Worm (Caenorhabditis elegans): Measurements from ENCODE around the gene msp-79.

The msp-79 gene

ce11 chrIV:9739001-9739400 lies 28.0 kb downstream of the msp-79 start:
- TF ChIP-seq unc-62 (GFP tag; optimal IDR thresholded peaks at IDR 0.05), result no peak

- TF ChIP-seq unc-62 (GFP tag; optimal IDR thresholded peaks at IDR 0.05), result no peak
These were observed 28.8 kb downstream of the msp-79 start, which contains the start of gene C28D4.10 for ce11 chrIV:9738194-9738593. Gene C28D4.10, plus strand, starts transcription at chrIV:9738494.

- TF ChIP-seq unc-62 (GFP tag; optimal IDR thresholded peaks at IDR 0.05), result no peak
These were observed 29.7 kb downstream of the msp-79 start, which contains the start of gene cka-1 for ce11 chrIV:9737204-9737790. Gene cka-1, minus strand, starts transcription at chrIV:9737621.

DNA sequence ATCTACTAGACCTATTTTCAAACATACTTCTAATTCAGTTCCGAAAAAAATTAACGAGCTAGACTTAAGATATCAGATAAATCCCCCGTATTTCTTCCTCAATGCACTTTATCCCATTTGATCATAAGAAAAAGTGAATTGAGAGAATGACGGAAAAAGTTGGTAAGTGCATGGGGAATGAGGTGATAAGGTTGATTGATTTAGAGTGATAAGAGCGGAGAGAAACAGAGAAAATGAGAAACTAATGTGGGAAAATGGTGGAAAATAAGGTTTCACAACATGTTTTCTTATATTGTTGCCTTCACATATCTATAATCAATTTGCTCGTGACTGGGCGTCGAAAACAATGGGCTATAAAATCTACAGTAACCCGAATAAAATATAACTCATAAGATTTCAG lies 31.2 kb downstream of the msp-79 start:
- TF ChIP-seq unc-62 (GFP tag; optimal IDR thresholded peaks at IDR 0.05), result no peak

- TF ChIP-seq unc-62 (GFP tag; optimal IDR thresholded peaks at IDR 0.05), result no peak
These were observed 32.1 kb downstream of the msp-79 start for ce11 chrIV:9734861-9735260.

- TF ChIP-seq unc-62 (GFP tag; optimal IDR thresholded peaks at IDR 0.05), result no peak
These were observed 33.0 kb downstream of the msp-79 start for ce11 chrIV:9733904-9734303.

DNA sequence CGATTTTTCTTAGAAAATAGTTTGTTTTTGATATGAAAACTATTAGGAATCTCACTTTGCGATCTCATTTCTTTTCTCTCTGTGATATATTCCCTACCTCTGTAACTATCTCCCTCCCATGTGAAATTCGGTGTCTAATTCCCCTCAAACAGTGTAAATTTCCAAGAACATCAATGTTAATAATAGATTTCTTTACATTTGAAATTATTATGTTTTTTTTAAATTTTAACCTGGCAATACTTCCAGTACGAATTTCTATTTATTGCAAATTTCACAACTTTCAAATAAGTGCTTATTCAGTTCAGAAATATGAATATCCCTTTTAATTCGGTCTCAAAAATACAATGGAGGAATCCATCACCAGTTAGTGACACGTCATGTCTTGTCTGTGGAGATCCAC lies 38.6 kb downstream of the msp-79 start, which contains the start of gene nhr-100:
nhr-100 (plus strand) TSS at position 301 of the 400 bp plus-strand sequence.
- no peak for TF ChIP-seq unc-62 (GFP tag; optimal IDR thresholded peaks at IDR 0.05)

DNA sequence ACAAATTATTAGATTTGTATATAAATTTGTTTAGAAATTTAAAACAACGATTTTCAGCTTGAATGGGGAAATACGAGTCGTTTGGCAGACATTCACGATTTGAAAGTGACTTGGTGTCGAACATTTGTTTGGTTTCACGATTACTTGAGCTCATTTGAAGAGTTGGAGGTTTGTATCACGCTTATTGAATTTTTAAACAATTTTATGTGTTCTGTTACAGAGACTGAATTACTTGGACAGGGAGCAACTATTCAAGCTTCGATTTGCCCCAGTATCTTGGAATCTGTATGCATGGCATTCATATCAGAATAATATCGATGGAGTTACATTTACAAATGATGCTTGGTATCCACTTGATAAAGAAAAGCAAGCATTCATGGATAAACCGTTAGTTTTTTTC lies 39.7 kb downstream of the msp-79 start:
- no peak for TF ChIP-seq unc-62 (GFP tag; optimal IDR thresholded peaks at IDR 0.05)

DNA sequence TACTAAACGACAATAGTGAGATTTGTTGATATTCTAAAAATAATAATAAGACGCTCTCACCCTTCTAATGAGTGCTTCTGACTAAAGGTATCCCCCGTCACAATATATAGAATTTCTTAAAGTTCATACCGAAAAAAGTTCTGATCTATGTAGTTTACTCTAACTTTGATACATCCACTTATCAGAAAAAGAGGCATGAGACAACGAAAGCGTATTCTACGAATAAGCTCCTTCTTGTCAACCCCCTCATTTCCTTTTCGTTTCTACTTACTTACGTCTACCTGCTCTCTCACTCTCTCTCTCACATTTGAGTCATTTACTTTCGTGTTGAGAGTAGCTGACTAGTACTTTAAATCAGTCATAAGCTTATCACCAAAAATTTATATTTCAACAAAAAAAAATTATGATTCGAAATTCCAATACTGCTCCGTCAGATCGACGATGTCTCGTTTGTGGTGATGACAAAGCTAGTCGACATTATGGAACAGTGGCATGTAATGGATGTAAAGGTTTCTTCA lies 41.4 kb downstream of the msp-79 start:
- TF ChIP-seq unc-62 (GFP tag; optimal IDR thresholded peaks at IDR 0.05), result no peak

ce11 chrIV:9724948-9725347 lies 42.0 kb downstream of the msp-79 start, which contains the start of the genes nhr-138 and C28D4.18:
Gene nhr-138, plus strand, starts transcription at chrIV:9725251.
Gene C28D4.18, plus strand, starts transcription at chrIV:9725280.
- TF ChIP-seq unc-62 (GFP tag; optimal IDR thresholded peaks at IDR 0.05), result no peak

DNA sequence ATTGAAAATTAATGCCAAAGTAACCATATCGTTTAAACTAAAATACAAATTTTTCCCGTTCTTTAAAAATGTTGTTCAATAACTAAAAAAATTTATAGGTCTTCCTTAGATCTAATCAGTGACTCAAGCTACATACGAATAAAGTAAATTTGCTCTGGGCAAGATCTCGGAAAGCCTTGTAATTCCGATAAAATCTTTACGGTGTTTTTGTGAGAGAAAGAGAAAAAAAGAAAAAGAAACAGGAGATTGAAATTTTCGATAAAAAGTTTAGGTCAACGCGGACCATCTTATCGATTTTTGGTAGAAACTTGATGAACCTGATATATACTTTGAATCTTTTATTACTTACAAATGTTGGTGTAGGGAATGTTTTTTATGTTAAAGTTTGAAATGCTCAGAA lies 43.8 kb downstream of the msp-79 start:
- TF ChIP-seq unc-62 (GFP tag; optimal IDR thresholded peaks at IDR 0.05), result no peak

DNA sequence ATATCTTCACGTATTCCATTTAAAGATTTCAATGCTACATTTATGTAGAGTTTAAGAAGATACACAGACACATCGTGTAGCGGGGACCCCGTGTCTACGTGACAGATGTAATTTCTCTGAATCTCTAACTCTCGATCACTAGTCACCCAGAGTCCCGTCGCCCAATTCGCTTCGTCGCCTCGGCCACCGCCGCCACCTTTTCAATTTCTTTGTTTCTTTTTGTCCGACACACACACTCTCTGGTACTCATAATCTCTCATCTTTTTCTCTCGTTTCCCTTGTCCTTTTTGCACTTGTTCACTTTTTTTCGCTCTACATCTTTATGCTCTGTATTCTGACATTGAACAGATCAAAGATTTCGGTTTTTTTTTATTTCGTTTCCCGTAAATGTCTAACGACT lies 48.6 kb downstream of the msp-79 start:
- TF ChIP-seq unc-62 (GFP tag; optimal IDR thresholded peaks at IDR 0.05), result no peak

ce11 chrIV:9717844-9718243 lies 49.1 kb downstream of the msp-79 start:
- TF ChIP-seq unc-62 (GFP tag; optimal IDR thresholded peaks at IDR 0.05), result no peak

Data from whole organism, dauer.